Worm (Caenorhabditis elegans) whole organism, L1 larva: Measurements from ENCODE around the gene col-38.

ENCODE experiments used
- dpl-1 ChIP-seq, 3 experiments: fragments of 150-350 bp in 2 of 3; sonication (generic microtip) in 1 of 3; optimal IDR thresholded peaks; 2 replicates each; lab custom pipeline; 2014 to 2017; ENCODE audit warnings: missing biosample characterization in 3 of 3, missing genetic modification characterization in 3 of 3, missing genetic modification reagents in 3 of 3
- fos-1 ChIP-seq: fragments of 150-350 bp; optimal IDR thresholded peaks from 2 replicates; lab custom pipeline; 2014; ENCODE audit warnings: missing biosample characterization, missing genetic modification characterization
- lsy-2 ChIP-seq, 2 experiments: fragments of 150-350 bp; optimal IDR thresholded peaks; 2 replicates each; lab custom pipeline; 2014; ENCODE audit warnings: missing biosample characterization in 2 of 2, missing genetic modification characterization in 2 of 2
- nhr-11 ChIP-seq: fragments of 150-350 bp; optimal IDR thresholded peaks from 2 replicates; lab custom pipeline; 2014; ENCODE audit warnings: missing biosample characterization, missing genetic modification characterization
- nhr-77 ChIP-seq: fragments of 150-350 bp; optimal IDR thresholded peaks from 2 replicates; lab custom pipeline; 2014; ENCODE audit warnings: missing biosample characterization, missing genetic modification characterization

DNA sequence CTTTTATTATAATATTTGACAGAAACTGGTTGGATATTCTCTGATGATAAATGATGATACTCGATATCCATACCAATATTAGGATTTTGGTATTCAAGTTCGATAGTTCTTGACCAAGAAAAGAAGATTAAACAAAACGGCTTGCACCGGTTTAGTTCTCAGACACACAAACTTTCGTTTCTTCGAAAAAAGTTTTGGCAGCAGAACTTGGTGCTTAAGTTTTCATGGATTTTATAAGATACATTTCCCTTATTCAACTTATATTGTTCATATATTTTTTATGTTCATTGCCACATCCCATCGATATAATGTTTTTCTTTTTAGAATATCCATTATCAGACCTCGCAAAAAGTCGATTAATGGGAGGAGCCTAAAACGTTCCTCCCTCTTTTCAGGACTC lies 21.8 kb upstream of the col-38 start, which contains the start of gene aptf-4:
- TF ChIP-seq nhr-11 (tag; lab: Kevin White, UChicago) (no peak), dpl-1 (GFP tag; optimal IDR thresholded peaks at IDR 0.05; lab: Kevin White, UChicago) (no peak), fos-1 (tag; lab: Kevin White, UChicago) (no peak), lsy-2 (tag; optimal IDR thresholded peaks at IDR 0.05; lab: Kevin White, UChicago) (no peak), nhr-77 (tag; lab: Kevin White, UChicago) (no peak)
